Worm (Caenorhabditis elegans) whole organism, L4 larva: ENCODE data around the gene C46F11.5.

Source experiments
- F37D6.2 ChIP-seq: sonication (generic microtip); optimal IDR thresholded peaks from 2 replicates; lab custom pipeline; 2016; ENCODE audit warnings: mild to moderate bottlenecking, missing genetic modification characterization, missing compliant biosample characterization
- F44E2.7 ChIP-seq: fragments of 200-800 bp; sonication (Bioruptor generic); IDR thresholded peaks from 2 replicates; pipeline ENCODE4 v2.1.2; 2022; ENCODE audit warnings: missing genetic modification characterization, missing compliant biosample characterization
- F49E8.2 ChIP-seq: sonication (generic microtip); optimal IDR thresholded peaks from 2 replicates; lab custom pipeline; 2016; ENCODE audit warnings: missing compliant biosample characterization, mild to moderate bottlenecking, missing genetic modification characterization, borderline replicate concordance
- Y5F2A.4 ChIP-seq: fragments of 200-800 bp; sonication (Bioruptor generic); optimal IDR thresholded peaks from 2 replicates; lab custom pipeline; 2018; ENCODE audit warnings: mild to moderate bottlenecking, missing genetic modification characterization, missing compliant biosample characterization
- ZK337.2 ChIP-seq: fragments of 200-800 bp; sonication (Bioruptor generic); IDR thresholded peaks from 2 replicates; pipeline ENCODE4 v1.3.6; 2022; ENCODE audit warnings: missing genetic modification reagents, missing genetic modification characterization, missing compliant biosample characterization
- attf-4 ChIP-seq: sonication (generic microtip); optimal IDR thresholded peaks from 3 replicates; lab custom pipeline; 2017; ENCODE audit warnings: missing biosample characterization, missing genetic modification characterization
- ceh-20 ChIP-seq: fragments of 200-800 bp; sonication (Bioruptor generic); IDR thresholded peaks from 2 replicates; pipeline ENCODE4 v1.3.6; 2022; ENCODE audit warnings: missing genetic modification reagents, missing genetic modification characterization, missing compliant biosample characterization
- ceh-28 ChIP-seq: fragments of 150-350 bp; optimal IDR thresholded peaks from 2 replicates; lab custom pipeline; 2014; ENCODE audit warnings: missing biosample characterization, missing genetic modification reagents, missing genetic modification characterization
- ceh-62 ChIP-seq: sonication (generic microtip); optimal IDR thresholded peaks from 2 replicates; lab custom pipeline; 2017; ENCODE audit warnings: missing biosample characterization, missing genetic modification characterization
- daf-12 ChIP-seq: fragments of 150-350 bp; optimal IDR thresholded peaks from 2 replicates; lab custom pipeline; 2014; ENCODE audit warnings: missing biosample characterization, missing genetic modification reagents, missing genetic modification characterization
- daf-16 ChIP-seq, 3 experiments: sonication (generic microtip); optimal IDR thresholded peaks; 2 replicates each; lab custom pipeline; 2016 to 2017; ENCODE audit warnings: missing genetic modification characterization in 3 of 3, missing genetic modification reagents in 3 of 3, mild to moderate bottlenecking in 2 of 3, missing compliant biosample characterization in 2 of 3, missing biosample characterization in 1 of 3, moderate library complexity in 1 of 3
- daf-19 ChIP-seq: fragments of 200-800 bp; sonication (Bioruptor generic); conservative IDR thresholded peaks from 2 replicates; pipeline ENCODE4 v1.3.6; 2022; ENCODE audit warnings: missing genetic modification characterization, missing compliant biosample characterization
- dmd-6 ChIP-seq: fragments of 200-800 bp; sonication (Bioruptor generic); IDR thresholded peaks from 2 replicates; pipeline ENCODE4 v1.3.6; 2022; ENCODE audit warnings: missing genetic modification reagents, missing genetic modification characterization, missing compliant biosample characterization
- dpl-1 ChIP-seq: fragments of 150-350 bp; optimal IDR thresholded peaks from 2 replicates; lab custom pipeline; 2014; ENCODE audit warnings: missing biosample characterization, missing genetic modification reagents, missing genetic modification characterization
- dve-1 ChIP-seq: sonication (generic microtip); optimal IDR thresholded peaks from 2 replicates; lab custom pipeline; 2017; ENCODE audit warnings: antibody characterized with exemption, mild to moderate bottlenecking, missing genetic modification characterization, missing compliant biosample characterization; ENCODE audit not compliant: insufficient read depth
- egl-43 ChIP-seq: fragments of 200-800 bp; sonication (Bioruptor generic); IDR thresholded peaks from 2 replicates; pipeline ENCODE4 v1.3.6; 2022; ENCODE audit warnings: missing genetic modification reagents, missing genetic modification characterization, missing compliant biosample characterization
- fos-1 ChIP-seq: fragments of 150-350 bp; optimal IDR thresholded peaks from 2 replicates; lab custom pipeline; 2014; ENCODE audit warnings: missing biosample characterization, missing genetic modification characterization
- gei-8 ChIP-seq: fragments of 200-800 bp; sonication (Bioruptor generic); optimal IDR thresholded peaks from 2 replicates; lab custom pipeline; 2018; ENCODE audit warnings: mild to moderate bottlenecking, missing genetic modification characterization, missing compliant biosample characterization
- hif-1 ChIP-seq, 2 experiments: sonication (generic microtip); optimal IDR thresholded peaks; 2 replicates each; lab custom pipeline; 2016 to 2017; ENCODE audit warnings: missing compliant biosample characterization in 2 of 2, missing genetic modification characterization in 2 of 2, missing genetic modification reagents in 2 of 2, missing genotype in 2 of 2, mild to moderate bottlenecking in 1 of 2
- hlh-11 ChIP-seq: fragments of 200-800 bp; sonication (Bioruptor generic); optimal IDR thresholded peaks from 2 replicates; lab custom pipeline; 2018; ENCODE audit warnings: mild to moderate bottlenecking, missing genetic modification characterization, missing compliant biosample characterization
- hlh-30 ChIP-seq: sonication (generic microtip); optimal IDR thresholded peaks from 2 replicates; lab custom pipeline; 2017; ENCODE audit warnings: antibody characterized with exemption, mild to moderate bottlenecking, missing genetic modification characterization, missing compliant biosample characterization; ENCODE audit not compliant: insufficient read depth
- hmg-1.1 ChIP-seq: fragments of 200-800 bp; sonication (Bioruptor generic); IDR thresholded peaks from 2 replicates; pipeline ENCODE4 v1.3.6; 2022; ENCODE audit warnings: missing genetic modification reagents, missing genetic modification characterization, missing compliant biosample characterization
- jun-1 ChIP-seq: fragments of 150-350 bp; optimal IDR thresholded peaks from 2 replicates; lab custom pipeline; 2014; ENCODE audit warnings: missing biosample characterization, missing genetic modification reagents, missing genetic modification characterization
- madf-9 ChIP-seq: fragments of 200-800 bp; sonication (Bioruptor generic); conservative IDR thresholded peaks from 2 replicates; pipeline ENCODE4 v1.3.6; 2022; ENCODE audit warnings: missing genetic modification reagents, missing genetic modification characterization, missing compliant biosample characterization
- mdl-1 ChIP-seq, 2 experiments: fragments of 150-350 bp in 1 of 2; sonication (generic microtip) in 1 of 2; optimal IDR thresholded peaks; 2 replicates each; lab custom pipeline; 2014 to 2017; ENCODE audit warnings: missing biosample characterization in 2 of 2, missing genetic modification characterization in 2 of 2
- mdt-29 ChIP-seq: fragments of 200-800 bp; sonication (Bioruptor generic); IDR thresholded peaks from 2 replicates; pipeline ENCODE4 v1.3.6; 2022; ENCODE audit warnings: missing genetic modification reagents, missing genetic modification characterization, missing compliant biosample characterization
- mep-1 ChIP-seq: fragments of 150-350 bp; sonication (generic microtip); optimal IDR thresholded peaks from 3 replicates; lab custom pipeline; 2014; ENCODE audit warnings: missing biosample characterization, missing genetic modification characterization
- mes-2 ChIP-seq: sonication (generic microtip); optimal IDR thresholded peaks from 2 replicates; lab custom pipeline; 2016; ENCODE audit warnings: missing genotype, mild to moderate bottlenecking, missing genetic modification characterization, missing compliant biosample characterization; ENCODE audit not compliant: poor library complexity, severe bottlenecking
- nhr-28 ChIP-seq: fragments of 150-350 bp; optimal IDR thresholded peaks from 2 replicates; lab custom pipeline; 2014; ENCODE audit warnings: missing biosample characterization, missing genetic modification characterization
- pha-4 ChIP-seq, 2 experiments: fragments of 150-350 bp in 1 of 2; fragments of 200-800 bp in 1 of 2; sonication (Bioruptor generic) in 1 of 2; IDR thresholded peaks in 1 of 2; optimal IDR thresholded peaks in 1 of 2; 2 replicates each; pipeline versions ENCODE4 v1.3.6 to Lab custom; 2014 to 2022; ENCODE audit warnings: missing genetic modification characterization in 2 of 2, missing genetic modification reagents in 2 of 2, missing biosample characterization in 1 of 2, missing compliant biosample characterization in 1 of 2
- snpc-1.2 ChIP-seq: fragments of 200-800 bp; sonication (Bioruptor generic); IDR thresholded peaks from 2 replicates; pipeline ENCODE4 v1.3.6; 2022; ENCODE audit warnings: missing genetic modification reagents, missing genetic modification characterization, missing compliant biosample characterization
- spr-1 ChIP-seq: sonication (generic microtip); optimal IDR thresholded peaks from 2 replicates; lab custom pipeline; 2016; ENCODE audit warnings: mild to moderate bottlenecking, missing genetic modification characterization, missing compliant biosample characterization
- spr-3 ChIP-seq: fragments of 200-800 bp; sonication (Bioruptor generic); optimal IDR thresholded peaks from 2 replicates; lab custom pipeline; 2018; ENCODE audit warnings: mild to moderate bottlenecking, missing genetic modification characterization, missing compliant biosample characterization
- tag-97 ChIP-seq: fragments of 200-800 bp; sonication (Bioruptor generic); IDR thresholded peaks from 2 replicates; pipeline ENCODE4 v1.3.6; 2022; ENCODE audit warnings: missing genetic modification characterization, missing compliant biosample characterization
- unc-130 ChIP-seq: sonication (generic microtip); optimal IDR thresholded peaks from 2 replicates; lab custom pipeline; 2016; ENCODE audit warnings: missing genetic modification reagents, missing genetic modification characterization, missing compliant biosample characterization
- unc-62 ChIP-seq, 3 experiments: fragments of 150-350 bp in 1 of 3; sonication (generic microtip); optimal IDR thresholded peaks in 2 of 3; peaks in 1 of 3; 1 replicate in 1 of 3; 2 replicates in 2 of 3; lab custom pipeline; 2014 to 2017; ENCODE audit warnings: missing biosample characterization in 3 of 3, missing genetic modification characterization in 3 of 3, missing genetic modification reagents in 3 of 3, missing genotype in 1 of 3
- vab-7 ChIP-seq: fragments of 200-800 bp; sonication (Bioruptor generic); IDR thresholded peaks from 2 replicates; pipeline ENCODE4 v1.3.6; 2022; ENCODE audit warnings: missing genetic modification reagents, missing genetic modification characterization, missing compliant biosample characterization
- zag-1 ChIP-seq: fragments of 150-350 bp; optimal IDR thresholded peaks from 2 replicates; lab custom pipeline; 2014; ENCODE audit warnings: missing biosample characterization, missing genetic modification characterization
- zfp-2 ChIP-seq: sonication (generic microtip); optimal IDR thresholded peaks from 2 replicates; lab custom pipeline; 2016; ENCODE audit warnings: mild to moderate bottlenecking, missing genetic modification characterization, missing compliant biosample characterization
- zfp-3 ChIP-seq: fragments of 200-800 bp; sonication (Bioruptor generic); conservative IDR thresholded peaks from 2 replicates; pipeline ENCODE4 v1.3.6; 2022; ENCODE audit warnings: missing genetic modification reagents, missing genetic modification characterization, missing compliant biosample characterization
- zip-11 ChIP-seq: fragments of 200-800 bp; sonication (Bioruptor generic); IDR thresholded peaks from 2 replicates; pipeline ENCODE4 v1.3.6; 2022; ENCODE audit warnings: missing genetic modification characterization, missing compliant biosample characterization

The C46F11.5 gene

ce11 chrIII:3643602-3644001 lies 13.8 kb downstream of the C46F11.5 start:
- no peak for TF ChIP-seq tag-97 (GFP tag; lab: Robert Waterston, UW)
- no peak for TF ChIP-seq daf-19 (GFP tag; lab: Robert Waterston, UW)
- TF ChIP-seq unc-130 (GFP tag; lab: Kevin White, UChicago) = no peak
- no peak for TF ChIP-seq zag-1
- no peak for TF ChIP-seq fos-1 (tag; lab: Kevin White, UChicago)
- TF ChIP-seq daf-12 (tag; lab: Kevin White, UChicago) = no peak
- TF ChIP-seq unc-62 (GFP tag; optimal IDR thresholded peaks at IDR 0.05 in 1 of 2; lab: Kevin White, UChicago) = no peak
- TF ChIP-seq unc-62 (tag; optimal IDR thresholded peaks at IDR 0.05; lab: Kevin White, UChicago) = no peak
- no peak for TF ChIP-seq F44E2.7 (GFP tag; lab: Robert Waterston, UW)
- TF ChIP-seq dpl-1 (GFP tag; lab: Kevin White, UChicago) = no peak
- no peak for TF ChIP-seq zfp-3
- TF ChIP-seq mdt-29 (GFP tag; lab: Robert Waterston, UW) = no peak
- TF ChIP-seq ZK337.2 (GFP tag; lab: Robert Waterston, UW) = no peak
- TF ChIP-seq F37D6.2 (tag; lab: Kevin White, UChicago) = no peak
- no peak for TF ChIP-seq ceh-62 (tag; lab: Kevin White, UChicago)
- no peak for TF ChIP-seq ceh-28
- no peak for TF ChIP-seq Y5F2A.4 (GFP tag; lab: Kevin White, UChicago)
- no peak for TF ChIP-seq mdl-1 (tag; optimal IDR thresholded peaks at IDR 0.05; lab: Kevin White, UChicago)
- TF ChIP-seq vab-7 (GFP tag; lab: Robert Waterston, UW) = no peak
- no peak for TF ChIP-seq hif-1 (tag; optimal IDR thresholded peaks at IDR 0.05; lab: Kevin White, UChicago)
- TF ChIP-seq ceh-20 (GFP tag; lab: Robert Waterston, UW) = no peak

DNA sequence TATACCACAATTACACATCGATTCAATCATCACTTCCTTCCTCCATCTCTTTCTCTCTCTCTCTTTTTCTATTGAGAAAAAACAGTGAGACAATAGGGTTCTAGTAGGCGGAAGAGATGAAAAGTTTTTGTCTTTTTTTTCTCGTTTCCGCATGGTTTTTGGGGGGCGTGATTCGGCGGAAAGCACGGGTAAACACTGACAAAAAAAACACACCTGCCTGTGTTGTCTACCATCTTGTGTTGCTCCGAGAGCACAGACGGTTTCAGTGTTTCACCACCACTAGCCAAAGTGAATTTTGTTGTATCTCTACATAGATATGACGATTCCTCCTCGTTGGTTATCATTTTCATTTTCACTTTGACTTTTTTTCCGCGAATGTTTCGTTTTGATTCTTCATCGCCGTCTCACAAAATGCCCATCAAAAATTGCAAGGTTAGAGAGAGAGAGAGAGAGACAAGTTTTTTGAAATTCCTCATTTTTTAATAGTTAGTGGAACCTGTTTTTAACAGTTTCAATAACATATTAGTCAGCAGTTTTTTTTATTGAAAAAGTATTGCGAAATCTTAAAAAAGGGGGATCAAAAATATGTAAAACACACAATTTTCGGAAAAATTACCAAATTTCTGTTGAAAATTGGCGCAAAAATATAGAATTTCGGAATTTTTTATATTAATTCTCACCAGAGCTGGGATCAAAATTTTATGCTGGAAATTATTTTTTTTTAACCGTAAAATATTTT lies 20.0 kb downstream of the C46F11.5 start:
- TF ChIP-seq hlh-30 (tag; lab: Kevin White, UChicago) (peak; percentile 76), spr-3 (GFP tag; lab: Kevin White, UChicago) (no peak), F49E8.2 (tag; lab: Kevin White, UChicago) (no peak), gei-8 (GFP tag; lab: Kevin White, UChicago) (no peak), F37D6.2 (tag; lab: Kevin White, UChicago) (no peak), nhr-28 (tag; lab: Kevin White, UChicago) (peak; percentile 50), mdl-1 (tag; optimal IDR thresholded peaks at IDR 0.05; lab: Kevin White, UChicago) (peak in 1 of 2 experiments; percentile 57), egl-43 (no peak), pha-4 (GFP tag; IDR thresholded peaks at IDR 0.05; lab: Robert Waterston, UW) (no peak), pha-4 (tag; optimal IDR thresholded peaks at IDR 0.05; lab: Kevin White, UChicago) (peak; percentile 49), madf-9 (no peak), spr-1 (no peak), unc-62 (GFP tag; optimal IDR thresholded peaks at IDR 0.05 in 1 of 2; lab: Kevin White, UChicago) (peak in 1 of 2 experiments; percentile 88), unc-62 (tag; optimal IDR thresholded peaks at IDR 0.05; lab: Kevin White, UChicago) (no peak), dve-1 (tag; lab: Kevin White, UChicago) (peak; percentile 14), mes-2 (tag; lab: Kevin White, UChicago) (no peak), zip-11 (GFP tag; lab: Robert Waterston, UW) (no peak), snpc-1.2 (GFP tag; lab: Robert Waterston, UW) (no peak), daf-16 (GFP tag; optimal IDR thresholded peaks at IDR 0.05; lab: Kevin White, UChicago) (no peak), daf-16 (tag; optimal IDR thresholded peaks at IDR 0.05; lab: Kevin White, UChicago) (peak; percentile 41), attf-4 (tag; lab: Kevin White, UChicago) (no peak), hlh-11 (tag; lab: Kevin White, UChicago) (peak; percentile 49), jun-1 (tag; lab: Kevin White, UChicago) (no peak), zfp-2 (tag; lab: Kevin White, UChicago) (no peak), F44E2.7 (GFP tag; lab: Robert Waterston, UW) (no peak), mep-1 (tag; lab: Kevin White, UChicago) (peak; percentile 10), dmd-6 (GFP tag; lab: Robert Waterston, UW) (peak; percentile 54; the same call in 1 of the 2 replicates), hmg-1.1 (GFP tag; lab: Robert Waterston, UW) (0 out of 2 replicates have a peak, but pooled peaks have one; percentile 26)
